Worm (Caenorhabditis elegans): Measurements from ENCODE around the gene plpp-1.2.

DNA sequence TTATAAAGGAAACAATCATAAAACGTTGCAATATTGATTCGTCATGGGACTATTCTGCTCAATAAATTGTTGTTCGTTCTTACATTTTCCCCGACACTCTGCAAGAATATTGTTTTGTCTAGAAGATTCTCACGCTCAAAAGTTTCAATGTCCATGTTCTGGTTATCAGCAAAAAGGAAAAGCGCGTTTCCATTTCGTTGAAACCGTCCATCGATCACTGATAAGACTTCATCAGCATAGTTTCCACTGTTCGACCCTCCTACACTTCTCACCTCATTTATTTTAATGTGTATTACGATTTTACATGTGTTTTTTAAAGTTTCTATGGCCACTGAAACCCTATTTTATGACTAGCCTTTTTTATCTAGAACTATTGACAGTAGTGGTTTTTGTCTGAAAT lies 34.8 kb downstream of the plpp-1.2 start:
- no peak for TF ChIP-seq flt-1 (GFP tag; IDR thresholded peaks at IDR 0.05)
- no peak for TF ChIP-seq tab-1 (GFP tag; IDR thresholded peaks at IDR 0.05)
- no peak for TF ChIP-seq klf-2 (GFP tag; conservative IDR thresholded peaks at IDR 0.05)
- TF ChIP-seq ref-1 (GFP tag; conservative IDR thresholded peaks at IDR 0.05) = no peak
- no peak for TF ChIP-seq ztf-23 (GFP tag; IDR thresholded peaks at IDR 0.05)
